Worm (Caenorhabditis elegans) whole organism, young adult: ENCODE measurements around the gene fbxb-43.

Experiments used
- F37B4.10 ChIP-seq: fragments of 200-800 bp; sonication (Bioruptor generic); IDR thresholded peaks from 2 replicates; pipeline ENCODE4 v1.3.6; 2022; ENCODE audit warnings: missing genetic modification characterization, missing compliant biosample characterization
- ZK185.1 ChIP-seq: sonication (generic microtip); optimal IDR thresholded peaks from 2 replicates; lab custom pipeline; 2016; ENCODE audit warnings: mild to moderate bottlenecking, missing genetic modification characterization, missing compliant biosample characterization; ENCODE audit not compliant: poor library complexity, severe bottlenecking
- attf-6 ChIP-seq: fragments of 200-800 bp; sonication (Bioruptor generic); IDR thresholded peaks from 2 replicates; pipeline ENCODE4 v1.3.6; 2022; ENCODE audit warnings: missing genetic modification reagents, missing genetic modification characterization, missing compliant biosample characterization
- dpff-1 ChIP-seq: sonication (generic microtip); optimal IDR thresholded peaks from 2 replicates; lab custom pipeline; 2017; ENCODE audit warnings: mild to moderate bottlenecking, missing genetic modification characterization, missing compliant biosample characterization
- dpl-1 ChIP-seq: fragments of 150-350 bp; optimal IDR thresholded peaks from 2 replicates; lab custom pipeline; 2014; ENCODE audit warnings: missing biosample characterization, missing genetic modification reagents, missing genetic modification characterization
- him-1 ChIP-seq: sonication (generic microtip); optimal IDR thresholded peaks from 2 replicates; lab custom pipeline; 2016; ENCODE audit warnings: missing genotype, missing genetic modification reagents, missing genetic modification characterization, missing compliant biosample characterization
- hrde-1 ChIP-seq: sonication (generic microtip); optimal IDR thresholded peaks from 2 replicates; lab custom pipeline; 2016; ENCODE audit warnings: missing genetic modification characterization, mild to moderate bottlenecking, missing compliant biosample characterization, moderate library complexity, missing genotype, missing genetic modification reagents, borderline replicate concordance
- let-607 ChIP-seq, 2 experiments: fragments of 200-800 bp in 1 of 2; sonication (Bioruptor generic) in 1 of 2; sonication (generic microtip) in 1 of 2; optimal IDR thresholded peaks; 2 replicates each; lab custom pipeline; 2016 to 2018; ENCODE audit warnings: mild to moderate bottlenecking in 2 of 2, missing compliant biosample characterization in 2 of 2, missing genetic modification characterization in 2 of 2, moderate library complexity in 2 of 2, missing genotype in 1 of 2
- nhr-90 ChIP-seq: sonication (generic microtip); optimal IDR thresholded peaks from 2 replicates; lab custom pipeline; 2016; ENCODE audit warnings: missing genotype, mild to moderate bottlenecking, missing genetic modification characterization, missing compliant biosample characterization

- TF ChIP-seq ZK185.1 (tag; lab: Kevin White, UChicago) = no peak
- TF ChIP-seq dpl-1 (GFP tag; lab: Kevin White, UChicago) = no peak
- no peak for TF ChIP-seq nhr-90 (tag; lab: Kevin White, UChicago)
- no peak for TF ChIP-seq let-607 (tag; optimal IDR thresholded peaks at IDR 0.05; lab: Kevin White, UChicago)
- TF ChIP-seq hrde-1 (tag; lab: Kevin White, UChicago) = no peak
- TF ChIP-seq him-1 (tag; lab: Kevin White, UChicago) = no peak
- no peak for TF ChIP-seq dpff-1 (tag; lab: Kevin White, UChicago)
- TF ChIP-seq F37B4.10 (GFP tag; lab: Robert Waterston, UW) = no peak
- TF ChIP-seq attf-6 (GFP tag; lab: Robert Waterston, UW) = no peak
These were observed 2.6 kb downstream of the fbxb-43 start, which contains the start of gene fbxb-44 for ce11 chrII:1538589-1538988.
